Worm (Caenorhabditis elegans): ENCODE data around the gene erp-44.2.

Gene erp-44.2

ce11 chrIV:7791821-7792446 is 42.5 kb downstream of the erp-44.2 start, which contains the start of gene C33H5.13:
C33H5.13 (minus strand) TSS chrIV:7792263.
- TF ChIP-seq ZK185.1 (tag; optimal IDR thresholded peaks at IDR 0.05; ENCODE audit: poor library complexity, severe bottlenecking), result peak; percentile 12
- no peak for TF ChIP-seq T07F8.4 (tag; optimal IDR thresholded peaks at IDR 0.05)
- TF ChIP-seq dpff-1 (tag; optimal IDR thresholded peaks at IDR 0.05), result no peak
- 0 out of 2 replicates have a peak, but pooled peaks have one; percentile 60 for TF ChIP-seq Y53G8AR.9 (GFP tag; conservative IDR thresholded peaks at IDR 0.05)
- TF ChIP-seq Y53F4B.3 (GFP tag; IDR thresholded peaks at IDR 0.05), result no peak
- peak; percentile 66 for TF ChIP-seq nhr-80 (tag; optimal IDR thresholded peaks at IDR 0.05)
- no peak for TF ChIP-seq hlh-12 (tag; optimal IDR thresholded peaks at IDR 0.05)
- no peak for TF ChIP-seq efl-1 (GFP tag; optimal IDR thresholded peaks at IDR 0.05)
- TF ChIP-seq nhr-179 (tag; optimal IDR thresholded peaks at IDR 0.05), result no peak
- no peak for TF ChIP-seq cebp-1 (GFP tag; IDR thresholded peaks at IDR 0.05)
- peak; percentile 28 for TF ChIP-seq cebp-1 (tag; optimal IDR thresholded peaks at IDR 0.05)
- TF ChIP-seq hmg-1.2 (GFP tag; IDR thresholded peaks at IDR 0.05), result no peak

- TF ChIP-seq ceh-79 (tag; optimal IDR thresholded peaks at IDR 0.05) (no peak), madf-6 (GFP tag; IDR thresholded peaks at IDR 0.05) (peak; percentile 95), aptf-3 (GFP tag; IDR thresholded peaks at IDR 0.05) (no peak), lir-1 (GFP tag; conservative IDR thresholded peaks at IDR 0.05) (no peak), egl-44 (GFP tag; IDR thresholded peaks at IDR 0.05) (no peak), nhr-120 (GFP tag; IDR thresholded peaks at IDR 0.05) (0 out of 2 replicates have a peak, but pooled peaks have one; percentile 43), T07F8.4 (tag; optimal IDR thresholded peaks at IDR 0.05) (no peak), ccch-3 (GFP tag; optimal IDR thresholded peaks at IDR 0.05) (no peak), ama-1 (optimal IDR thresholded peaks at IDR 0.05) (peak; percentile 28), ama-1 (GFP tag; optimal IDR thresholded peaks at IDR 0.05) (peak in 1 of 2 experiments; percentile 29), B0336.3 (GFP tag; IDR thresholded peaks at IDR 0.05) (peak; percentile 66), mxl-1 (tag; optimal IDR thresholded peaks at IDR 0.05) (no peak), cebp-2 (GFP tag; IDR thresholded peaks at IDR 0.05) (no peak), F52B5.7 (tag; optimal IDR thresholded peaks at IDR 0.05) (no peak), lin-40 (tag; optimal IDR thresholded peaks at IDR 0.05) (peak; percentile 63), nhr-80 (tag; optimal IDR thresholded peaks at IDR 0.05) (peak; percentile 17), nfya-1 (tag; optimal IDR thresholded peaks at IDR 0.05; ENCODE audit: borderline replicate concordance, insufficient read depth) (no peak), Y95B8A.8 (GFP tag; IDR thresholded peaks at IDR 0.05) (no peak), C17E4.6 (GFP tag; IDR thresholded peaks at IDR 0.05) (peak; percentile 43; the same call in 1 of the 2 replicates), hsf-1 (GFP tag; IDR thresholded peaks at IDR 0.05) (peak; percentile 67; the same call in 1 of the 2 replicates), ztf-6 (GFP tag; IDR thresholded peaks at IDR 0.05) (no peak), unc-62 (GFP tag; optimal IDR thresholded peaks at IDR 0.05) (no peak), sea-2 (GFP tag; IDR thresholded peaks at IDR 0.05) (no peak), rcor-1 (GFP tag; IDR thresholded peaks at IDR 0.05) (peak; percentile 62), die-1 (tag; optimal IDR thresholded peaks at IDR 0.05) (peak; percentile 53), ceh-27 (GFP tag; optimal IDR thresholded peaks at IDR 0.05) (peak; percentile 83), gei-17 (GFP tag; optimal IDR thresholded peaks at IDR 0.05) (no peak), rec-8 (tag; optimal IDR thresholded peaks at IDR 0.05) (no peak), chd-7 (tag; optimal IDR thresholded peaks at IDR 0.05) (no peak), Y53F4B.3 (GFP tag; IDR thresholded peaks at IDR 0.05) (no peak), F33H1.4 (GFP tag; IDR thresholded peaks at IDR 0.05) (peak; percentile 94), hlh-12 (tag; optimal IDR thresholded peaks at IDR 0.05) (no peak), Y67H2A.10 (GFP tag; conservative IDR thresholded peaks at IDR 0.05) (peak; percentile 18; the same call in 1 of the 2 replicates), hmg-20 (GFP tag; IDR thresholded peaks at IDR 0.05) (no peak), nhr-179 (tag; optimal IDR thresholded peaks at IDR 0.05) (no peak), athp-1 (tag; optimal IDR thresholded peaks at IDR 0.05) (no peak), egrh-3 (GFP tag; IDR thresholded peaks at IDR 0.05) (peak; percentile 64), mes-4 (tag; optimal IDR thresholded peaks at IDR 0.05) (no peak)
Observed at ce11 chrIV:7790801-7791588, 43.5 kb downstream of the erp-44.2 start, which contains the start of gene rsp-6. rsp-6 (minus strand) TSS chrIV:7791229.

Measured in whole organism, young adult.